Worm (Caenorhabditis elegans) whole organism, L1 larva: ENCODE data around the gene C27A2.12.

Source experiments
- C04F5.9 ChIP-seq: sonication (generic microtip); optimal IDR thresholded peaks from 2 replicates; lab custom pipeline; 2016; ENCODE audit warnings: missing genetic modification characterization, missing compliant biosample characterization
- C16A3.4 ChIP-seq: fragments of 150-350 bp; optimal IDR thresholded peaks from 2 replicates; lab custom pipeline; 2014; ENCODE audit warnings: missing biosample characterization, missing genetic modification characterization
- F16B12.6 ChIP-seq: fragments of 150-350 bp; optimal IDR thresholded peaks from 2 replicates; lab custom pipeline; 2014; ENCODE audit warnings: missing biosample characterization, missing genetic modification characterization
- aha-1 ChIP-seq: fragments of 150-350 bp; optimal IDR thresholded peaks from 2 replicates; lab custom pipeline; 2014; ENCODE audit warnings: missing biosample characterization, missing genetic modification characterization
- alr-1 ChIP-seq: fragments of 200-800 bp; sonication (Bioruptor generic); optimal IDR thresholded peaks from 2 replicates; lab custom pipeline; 2018; ENCODE audit warnings: borderline replicate concordance, mild to moderate bottlenecking, missing genetic modification characterization, missing compliant biosample characterization
- aly-2 ChIP-seq: fragments of 150-350 bp; optimal IDR thresholded peaks from 2 replicates; lab custom pipeline; 2014; ENCODE audit warnings: missing biosample characterization, missing genetic modification characterization
- blmp-1 ChIP-seq: fragments of 150-350 bp; optimal IDR thresholded peaks from 2 replicates; lab custom pipeline; 2014; ENCODE audit warnings: missing biosample characterization, missing genetic modification characterization
- ceh-63 ChIP-seq: fragments of 200-800 bp; sonication (Bioruptor generic); optimal IDR thresholded peaks from 2 replicates; lab custom pipeline; 2018; ENCODE audit warnings: mild to moderate bottlenecking, missing genetic modification characterization, missing compliant biosample characterization
- ceh-82 ChIP-seq, 3 experiments: fragments of 150-350 bp in 1 of 3; sonication (generic microtip) in 2 of 3; optimal IDR thresholded peaks; 2 replicates each; lab custom pipeline; 2014 to 2017; ENCODE audit warnings: missing biosample characterization in 3 of 3, missing genetic modification characterization in 3 of 3
- ceh-90 ChIP-seq: sonication (generic microtip); optimal IDR thresholded peaks from 2 replicates; lab custom pipeline; 2016; ENCODE audit warnings: missing genetic modification characterization, missing compliant biosample characterization
- ces-1 ChIP-seq: fragments of 150-350 bp; optimal IDR thresholded peaks from 2 replicates; lab custom pipeline; 2014; ENCODE audit warnings: missing biosample characterization, missing genetic modification reagents, missing genetic modification characterization
- dsc-1 ChIP-seq: sonication (generic microtip); optimal IDR thresholded peaks from 2 replicates; lab custom pipeline; 2016; ENCODE audit warnings: mild to moderate bottlenecking, missing genetic modification characterization, missing compliant biosample characterization
- egl-27 ChIP-seq, 2 experiments: fragments of 150-350 bp in 1 of 2; sonication (generic microtip); optimal IDR thresholded peaks; 3 replicates each; lab custom pipeline; 2017 to 2018; ENCODE audit warnings: missing biosample characterization in 2 of 2, missing genetic modification characterization in 2 of 2, missing genetic modification reagents in 2 of 2
- elt-2 ChIP-seq: sonication (generic microtip); optimal IDR thresholded peaks from 2 replicates; lab custom pipeline; 2016; ENCODE audit warnings: missing genetic modification characterization, mild to moderate bottlenecking, inconsistent platforms, missing compliant biosample characterization, missing genetic modification reagents
- elt-3 ChIP-seq, 6 experiments: fragments of 150-350 bp in 1 of 6; sonication (generic microtip); optimal IDR thresholded peaks; 2 replicates each; lab custom pipeline; 2017 to 2018; ENCODE audit warnings: missing biosample characterization in 6 of 6, missing genetic modification characterization in 6 of 6, inconsistent platforms in 1 of 6
- fkh-4 ChIP-seq: sonication (generic microtip); optimal IDR thresholded peaks from 2 replicates; lab custom pipeline; 2016; ENCODE audit warnings: missing compliant biosample characterization, missing genetic modification characterization, borderline replicate concordance
- hlh-17 ChIP-seq: fragments of 200-800 bp; sonication (Bioruptor generic); optimal IDR thresholded peaks from 2 replicates; lab custom pipeline; 2018; ENCODE audit warnings: missing genetic modification characterization, mild to moderate bottlenecking, missing compliant biosample characterization, moderate library complexity, borderline replicate concordance
- hlh-4 ChIP-seq: sonication (generic microtip); optimal IDR thresholded peaks from 2 replicates; lab custom pipeline; 2016; ENCODE audit warnings: mild to moderate bottlenecking, missing genetic modification characterization, missing compliant biosample characterization
- hpl-2 ChIP-seq: fragments of 150-350 bp; optimal IDR thresholded peaks from 2 replicates; lab custom pipeline; 2014; ENCODE audit warnings: missing biosample characterization, missing genetic modification reagents, missing genetic modification characterization
- jun-1 ChIP-seq: fragments of 150-350 bp; optimal IDR thresholded peaks from 2 replicates; lab custom pipeline; 2014; ENCODE audit warnings: missing biosample characterization, missing genetic modification reagents, missing genetic modification characterization
- lin-13 ChIP-seq: fragments of 150-350 bp; optimal IDR thresholded peaks from 2 replicates; lab custom pipeline; 2014; ENCODE audit warnings: missing biosample characterization, missing genetic modification reagents, missing genetic modification characterization
- lin-39 ChIP-seq: fragments of 150-350 bp; optimal IDR thresholded peaks from 2 replicates; lab custom pipeline; 2014; ENCODE audit warnings: missing biosample characterization, missing genetic modification reagents, missing genetic modification characterization
- lir-3 ChIP-seq: sonication (generic microtip); optimal IDR thresholded peaks from 2 replicates; lab custom pipeline; 2016; ENCODE audit warnings: mild to moderate bottlenecking, missing genetic modification characterization, moderate library complexity, missing compliant biosample characterization; ENCODE audit not compliant: poor library complexity
- lsy-2 ChIP-seq, 2 experiments: fragments of 150-350 bp; optimal IDR thresholded peaks; 2 replicates each; lab custom pipeline; 2014; ENCODE audit warnings: missing biosample characterization in 2 of 2, missing genetic modification characterization in 2 of 2
- mdl-1 ChIP-seq, 2 experiments: fragments of 150-350 bp; optimal IDR thresholded peaks; 2 replicates each; lab custom pipeline; 2014 to 2017; ENCODE audit warnings: missing biosample characterization in 2 of 2, missing genetic modification characterization in 2 of 2, inconsistent platforms in 1 of 2
- mef-2 ChIP-seq: fragments of 150-350 bp; optimal IDR thresholded peaks from 2 replicates; lab custom pipeline; 2014; ENCODE audit warnings: missing biosample characterization, missing genetic modification characterization
- mep-1 ChIP-seq: fragments of 150-350 bp; optimal IDR thresholded peaks from 2 replicates; lab custom pipeline; 2014; ENCODE audit warnings: missing biosample characterization, missing genetic modification characterization
- nhr-11 ChIP-seq: fragments of 150-350 bp; optimal IDR thresholded peaks from 2 replicates; lab custom pipeline; 2014; ENCODE audit warnings: missing biosample characterization, missing genetic modification characterization
- nhr-12 ChIP-seq: sonication (generic microtip); optimal IDR thresholded peaks from 2 replicates; lab custom pipeline; 2017; ENCODE audit warnings: missing biosample characterization, missing genetic modification characterization
- nhr-19 ChIP-seq: fragments of 200-800 bp; sonication (Bioruptor generic); conservative IDR thresholded peaks from 2 replicates; pipeline ENCODE4 v1.3.6; 2022; ENCODE audit warnings: missing genetic modification characterization, missing compliant biosample characterization
- nhr-20 ChIP-seq: sonication (generic microtip); optimal IDR thresholded peaks from 2 replicates; lab custom pipeline; 2016; ENCODE audit warnings: mild to moderate bottlenecking, missing genetic modification characterization, missing compliant biosample characterization
- nhr-237 ChIP-seq: fragments of 150-350 bp; optimal IDR thresholded peaks from 2 replicates; lab custom pipeline; 2014; ENCODE audit warnings: missing biosample characterization, missing genetic modification characterization
- nhr-47 ChIP-seq: sonication (generic microtip); optimal IDR thresholded peaks from 2 replicates; lab custom pipeline; 2016; ENCODE audit warnings: mild to moderate bottlenecking, missing genetic modification characterization, moderate library complexity, missing compliant biosample characterization
- nhr-71 ChIP-seq: sonication (generic microtip); optimal IDR thresholded peaks from 2 replicates; lab custom pipeline; 2016; ENCODE audit warnings: mild to moderate bottlenecking, missing genetic modification characterization, moderate library complexity, missing compliant biosample characterization
- nhr-77 ChIP-seq: fragments of 150-350 bp; optimal IDR thresholded peaks from 2 replicates; lab custom pipeline; 2014; ENCODE audit warnings: missing biosample characterization, missing genetic modification characterization
- nhr-90 ChIP-seq: sonication (generic microtip); optimal IDR thresholded peaks from 2 replicates; lab custom pipeline; 2016; ENCODE audit warnings: mild to moderate bottlenecking, missing genetic modification characterization, missing compliant biosample characterization; ENCODE audit not compliant: poor library complexity
- pag-3 ChIP-seq: sonication (generic microtip); optimal IDR thresholded peaks from 2 replicates; lab custom pipeline; 2017; ENCODE audit warnings: missing genetic modification characterization, mild to moderate bottlenecking, missing compliant biosample characterization, antibody characterized with exemption, borderline replicate concordance; ENCODE audit not compliant: insufficient read depth
- pax-3 ChIP-seq: fragments of 200-800 bp; sonication (Bioruptor generic); optimal IDR thresholded peaks from 2 replicates; lab custom pipeline; 2018; ENCODE audit warnings: mild to moderate bottlenecking, missing genetic modification characterization, moderate library complexity, missing compliant biosample characterization
- rnt-1 ChIP-seq: sonication (generic microtip); optimal IDR thresholded peaks from 2 replicates; lab custom pipeline; 2016; ENCODE audit warnings: mild to moderate bottlenecking, missing genetic modification characterization, moderate library complexity, missing compliant biosample characterization
- snpc-4 ChIP-seq: fragments of 150-350 bp; optimal IDR thresholded peaks from 2 replicates; lab custom pipeline; 2014; ENCODE audit warnings: missing biosample characterization, missing genetic modification characterization
- sox-4 ChIP-seq: sonication (generic microtip); optimal IDR thresholded peaks from 2 replicates; lab custom pipeline; 2016; ENCODE audit warnings: missing genetic modification characterization, missing compliant biosample characterization
- sup-37 ChIP-seq: fragments of 200-800 bp; sonication (Bioruptor generic); optimal IDR thresholded peaks from 2 replicates; lab custom pipeline; 2018; ENCODE audit warnings: mild to moderate bottlenecking, missing genetic modification characterization, missing compliant biosample characterization
- swsn-7 ChIP-seq: sonication (generic microtip); optimal IDR thresholded peaks from 2 replicates; lab custom pipeline; 2016; ENCODE audit warnings: missing genetic modification characterization, missing compliant biosample characterization
- unc-130 ChIP-seq: fragments of 150-350 bp; optimal IDR thresholded peaks from 2 replicates; lab custom pipeline; 2017; ENCODE audit warnings: missing biosample characterization, missing genetic modification characterization, inconsistent platforms
- unc-30 ChIP-seq: sonication (generic microtip); optimal IDR thresholded peaks from 2 replicates; lab custom pipeline; 2017; ENCODE audit warnings: missing biosample characterization, missing genetic modification characterization
- unc-86 ChIP-seq: sonication (generic microtip); optimal IDR thresholded peaks from 2 replicates; lab custom pipeline; 2016; ENCODE audit warnings: missing genetic modification characterization, missing compliant biosample characterization
- unc-98 ChIP-seq: fragments of 200-800 bp; sonication (Bioruptor generic); IDR thresholded peaks from 2 replicates; pipeline ENCODE4 v1.3.6; 2022; ENCODE audit warnings: missing genetic modification characterization, missing compliant biosample characterization
- vab-15 ChIP-seq: sonication (generic microtip); optimal IDR thresholded peaks from 2 replicates; lab custom pipeline; 2017; ENCODE audit warnings: missing genotype, mild to moderate bottlenecking, missing genetic modification characterization, missing compliant biosample characterization
- ztf-11 ChIP-seq, 2 experiments: sonication (generic microtip); optimal IDR thresholded peaks; 2 replicates each; lab custom pipeline; 2016 to 2017; ENCODE audit warnings: missing genetic modification characterization in 2 of 2, missing biosample characterization in 1 of 2, missing compliant biosample characterization in 1 of 2
- ztf-4 ChIP-seq: fragments of 150-350 bp; optimal IDR thresholded peaks from 2 replicates; lab custom pipeline; 2014; ENCODE audit warnings: missing biosample characterization, missing genetic modification characterization

C27A2.12 gene

DNA sequence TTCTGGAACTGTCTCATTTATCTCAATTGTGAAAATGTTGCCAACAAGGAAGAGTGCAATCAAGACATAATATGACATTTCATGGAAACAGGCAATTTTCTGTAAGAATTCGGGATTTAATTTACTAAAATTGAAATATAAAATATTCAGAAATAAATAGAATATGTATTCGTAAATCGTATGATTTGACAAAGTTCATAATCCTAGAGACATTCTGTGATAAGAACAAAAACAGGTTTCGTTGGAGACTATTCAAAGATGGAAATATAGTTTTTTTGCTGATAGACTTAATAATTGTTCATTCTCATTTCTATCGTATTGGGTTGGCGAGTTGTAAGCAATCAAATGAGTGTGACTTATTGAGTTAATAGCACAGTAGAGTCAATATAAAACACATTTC, at the start of gene C27A2.12:
C27A2.12 (minus strand) TSS at position 101 of the 400 bp plus-strand sequence.
- TF ChIP-seq nhr-47 (tag; lab: Kevin White, UChicago), result no peak
- TF ChIP-seq, all 84 proteins: peak for 0

DNA sequence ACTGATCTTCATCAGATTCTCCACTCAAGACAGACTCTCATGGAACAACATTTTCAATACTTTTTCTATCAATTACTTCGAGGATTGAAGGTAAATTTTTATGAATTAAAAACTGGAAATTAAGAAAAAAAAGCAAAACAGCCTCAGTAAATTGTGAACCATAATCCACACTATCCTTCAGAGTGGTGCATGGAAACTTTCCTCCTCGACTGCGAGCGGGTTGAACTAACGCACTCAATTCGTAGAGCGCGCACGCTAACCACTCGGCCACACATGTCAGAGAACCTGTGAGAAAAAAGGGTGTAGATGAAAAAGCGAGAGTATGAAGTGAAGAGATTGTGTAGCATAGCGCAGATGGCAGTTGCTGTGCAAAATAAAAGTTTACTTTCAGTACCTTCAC, 47.1 kb upstream of the C27A2.12 start:
- TF ChIP-seq nhr-11 (tag; lab: Kevin White, UChicago) (no peak), elt-3 (tag; optimal IDR thresholded peaks at IDR 0.05; lab: Kevin White, UChicago) (peak in 3 of 6 experiments; percentile 15 to 50 (median 19)), C16A3.4 (tag; lab: Kevin White, UChicago) (peak; percentile 86), lir-3 (tag; lab: Kevin White, UChicago) (peak; percentile 59), nhr-12 (tag; lab: Kevin White, UChicago) (no peak), F16B12.6 (tag; lab: Kevin White, UChicago) (peak; percentile 31), aly-2 (tag; lab: Kevin White, UChicago) (peak; percentile 78), fkh-4 (tag; lab: Kevin White, UChicago) (no peak), nhr-19 (GFP tag; lab: Robert Waterston, UW) (peak; percentile 68), lin-13 (GFP tag; lab: Kevin White, UChicago) (no peak), unc-86 (tag; lab: Kevin White, UChicago) (peak; percentile 41), lsy-2 (tag; optimal IDR thresholded peaks at IDR 0.05; lab: Kevin White, UChicago) (peak; percentile 66 to 83), hpl-2 (GFP tag; lab: Kevin White, UChicago) (no peak), swsn-7 (tag; lab: Kevin White, UChicago) (peak; percentile 63), lin-39 (tag; lab: Kevin White, UChicago) (no peak), C04F5.9 (tag; lab: Kevin White, UChicago) (no peak), blmp-1 (tag; lab: Kevin White, UChicago) (peak; percentile 29), hlh-17 (GFP tag; lab: Kevin White, UChicago) (no peak), unc-98 (GFP tag; lab: Robert Waterston, UW) (no peak), dsc-1 (tag; lab: Kevin White, UChicago) (peak; percentile 75), egl-27 (tag; optimal IDR thresholded peaks at IDR 0.05; lab: Kevin White, UChicago) (peak in 1 of 2 experiments; percentile 31), mef-2 (tag; lab: Kevin White, UChicago) (no peak), pax-3 (peak; percentile 32), elt-2 (tag; lab: Kevin White, UChicago) (peak; percentile 79), nhr-237 (no peak), sup-37 (no peak), rnt-1 (tag; lab: Kevin White, UChicago) (peak; percentile 70), mep-1 (tag; lab: Kevin White, UChicago) (peak; percentile 78), snpc-4 (tag; lab: Kevin White, UChicago) (peak; percentile 37), unc-30 (tag; lab: Kevin White, UChicago) (no peak), hlh-4 (no peak), unc-130 (peak; percentile 36), alr-1 (tag; lab: Kevin White, UChicago) (no peak), ceh-63 (GFP tag; lab: Kevin White, UChicago) (no peak), ces-1 (GFP tag; lab: Kevin White, UChicago) (no peak), vab-15 (tag; lab: Kevin White, UChicago) (peak; percentile 34), jun-1 (tag; lab: Kevin White, UChicago) (peak; percentile 38), ztf-4 (tag; lab: Kevin White, UChicago) (no peak), ceh-82 (tag; optimal IDR thresholded peaks at IDR 0.05; lab: Kevin White, UChicago) (peak; percentile 43 to 78 (median 52)), nhr-20 (peak; percentile 72), mdl-1 (tag; optimal IDR thresholded peaks at IDR 0.05; lab: Kevin White, UChicago) (peak in 1 of 2 experiments; percentile 66), nhr-71 (tag; lab: Kevin White, UChicago) (peak; percentile 73), nhr-90 (tag; lab: Kevin White, UChicago) (peak; percentile 78), nhr-77 (tag; lab: Kevin White, UChicago) (peak; percentile 68), pag-3 (tag; lab: Kevin White, UChicago) (no peak), ceh-90 (tag; lab: Kevin White, UChicago) (no peak), sox-4 (tag; lab: Kevin White, UChicago) (peak; percentile 8), nhr-47 (tag; lab: Kevin White, UChicago) (peak; percentile 81), aha-1 (tag; lab: Kevin White, UChicago) (no peak), ztf-11 (tag; optimal IDR thresholded peaks at IDR 0.05; lab: Kevin White, UChicago) (peak in 1 of 2 experiments; percentile 32)
